Worm (Caenorhabditis elegans) whole organism, L4 larva: ENCODE results near the gene F28B1.9.

Experiments
- ama-1 ChIP-seq: fragments of 150-350 bp; optimal IDR thresholded peaks from 2 replicates; lab custom pipeline; 2014; ENCODE audit warnings: inconsistent platforms, mixed read lengths
- ceh-62 ChIP-seq: sonication (generic microtip); optimal IDR thresholded peaks from 2 replicates; lab custom pipeline; 2017; ENCODE audit warnings: missing biosample characterization, missing genetic modification characterization
- daf-8 ChIP-seq: fragments of 200-800 bp; sonication (Bioruptor generic); IDR thresholded peaks from 2 replicates; pipeline ENCODE4 v1.3.6; 2022; ENCODE audit warnings: missing genetic modification characterization, missing compliant biosample characterization
- duxl-1 ChIP-seq: sonication (generic microtip); optimal IDR thresholded peaks from 2 replicates; lab custom pipeline; 2016; ENCODE audit warnings: mild to moderate bottlenecking, missing genetic modification characterization, moderate library complexity, missing compliant biosample characterization; ENCODE audit not compliant: poor library complexity
- hlh-30 ChIP-seq: sonication (generic microtip); optimal IDR thresholded peaks from 2 replicates; lab custom pipeline; 2017; ENCODE audit warnings: antibody characterized with exemption, mild to moderate bottlenecking, missing genetic modification characterization, missing compliant biosample characterization; ENCODE audit not compliant: insufficient read depth
- mep-1 ChIP-seq: fragments of 150-350 bp; sonication (generic microtip); optimal IDR thresholded peaks from 3 replicates; lab custom pipeline; 2014; ENCODE audit warnings: missing biosample characterization, missing genetic modification characterization
- nhr-6 ChIP-seq: fragments of 150-350 bp; optimal IDR thresholded peaks from 2 replicates; lab custom pipeline; 2014; ENCODE audit warnings: missing biosample characterization, missing genetic modification characterization
- nhr-76 ChIP-seq: fragments of 150-350 bp; optimal IDR thresholded peaks from 2 replicates; lab custom pipeline; 2014; ENCODE audit warnings: missing biosample characterization, missing genetic modification characterization
- pqm-1 ChIP-seq: sonication (generic microtip); optimal IDR thresholded peaks from 2 replicates; lab custom pipeline; 2017; ENCODE audit warnings: missing biosample characterization, missing genetic modification characterization
- rbr-2 ChIP-seq: sonication (generic microtip); optimal IDR thresholded peaks from 2 replicates; lab custom pipeline; 2016; ENCODE audit warnings: missing genotype, missing genetic modification characterization, missing compliant biosample characterization
- saeg-2 ChIP-seq: fragments of 200-800 bp; sonication (Bioruptor generic); IDR thresholded peaks from 2 replicates; pipeline ENCODE4 v1.3.6; 2022; ENCODE audit warnings: missing genetic modification reagents, missing genetic modification characterization, missing compliant biosample characterization
- unc-39 ChIP-seq: sonication (generic microtip); optimal IDR thresholded peaks from 2 replicates; lab custom pipeline; 2017; ENCODE audit warnings: missing biosample characterization, missing genetic modification characterization

DNA sequence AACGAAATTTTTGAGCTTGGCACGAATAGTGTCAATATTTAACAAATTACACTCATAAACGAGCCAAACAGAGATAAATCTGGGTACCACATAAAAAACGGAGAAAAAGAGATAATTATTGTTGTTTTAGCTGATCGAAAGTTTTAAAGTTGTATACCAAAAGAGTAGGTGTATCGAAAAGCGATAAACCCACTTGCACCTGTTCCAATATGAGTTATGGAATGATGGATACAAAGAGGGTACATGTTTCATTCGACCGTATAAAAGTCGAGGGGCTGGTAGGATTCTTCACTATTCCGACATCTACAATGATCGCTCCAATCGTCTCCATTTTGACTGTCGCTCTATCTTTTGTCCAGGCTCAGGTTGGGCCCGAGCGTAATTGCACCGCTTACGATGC is 30.6 kb downstream of the F28B1.9 start, which contains the start of gene ZK218.1:
- TF ChIP-seq saeg-2 (GFP tag; lab: Robert Waterston, UW), result no peak
- TF ChIP-seq nhr-6 (tag; lab: Kevin White, UChicago), result no peak
- no peak for TF ChIP-seq hlh-30 (tag; lab: Kevin White, UChicago)
- no peak for TF ChIP-seq rbr-2
- TF ChIP-seq mep-1 (tag; lab: Kevin White, UChicago), result no peak
- no peak for TF ChIP-seq nhr-76 (tag; lab: Kevin White, UChicago)
- TF ChIP-seq daf-8 (GFP tag; lab: Robert Waterston, UW), result no peak
- no peak for TF ChIP-seq ceh-62 (tag; lab: Kevin White, UChicago)
- no peak for TF ChIP-seq ama-1 (lab: Kevin White, UChicago)
- no peak for TF ChIP-seq pqm-1 (tag; lab: Kevin White, UChicago)
- no peak for TF ChIP-seq duxl-1 (tag; lab: Kevin White, UChicago)
- TF ChIP-seq unc-39 (tag; lab: Kevin White, UChicago), result no peak
